Fruit fly (Drosophila melanogaster) whole organism, wandering third instar larva: ENCODE measurements around the gene neo.

Experiments
- CG32264 ChIP-seq: fragments of 200-800 bp; sonication (Bioruptor generic); optimal IDR thresholded peaks from 2 replicates; lab custom pipeline; 2016; ENCODE audit warnings: missing biosample characterization, missing genetic modification characterization
- CG9705 ChIP-seq: fragments of 200-800 bp; sonication (Bioruptor generic); optimal IDR thresholded peaks from 2 replicates; lab custom pipeline; 2018; ENCODE audit warnings: missing biosample characterization, mild to moderate bottlenecking, missing genetic modification characterization
- CrebA ChIP-seq: fragments of 200-800 bp; sonication (Bioruptor generic); optimal IDR thresholded peaks from 2 replicates; lab custom pipeline; 2016; ENCODE audit warnings: missing biosample characterization, mild to moderate bottlenecking, missing genetic modification characterization, borderline replicate concordance
- Dfd ChIP-seq: fragments of >200 bp; optimal IDR thresholded peaks from 2 replicates; lab custom pipeline; 2017; ENCODE audit warnings: missing biosample characterization, missing genetic modification characterization
- Dif ChIP-seq: fragments of 200-275, 200-300 bp; sonication (Bioruptor generic); optimal IDR thresholded peaks from 2 replicates; lab custom pipeline; 2018; ENCODE audit warnings: missing biosample characterization, missing genetic modification characterization; ENCODE audit not compliant: partially characterized antibody
- GATAd ChIP-seq: sonication (Bioruptor generic); optimal IDR thresholded peaks from 2 replicates; lab custom pipeline; 2016; ENCODE audit warnings: missing biosample characterization, missing genetic modification characterization
- HLH106 ChIP-seq: fragments of 200-800 bp; optimal IDR thresholded peaks from 3 replicates; lab custom pipeline; 2019; ENCODE audit warnings: missing biosample characterization, mild to moderate bottlenecking, missing genetic modification characterization, moderate library complexity
- Hnf4 ChIP-seq: fragments of 200-800 bp; sonication (Bioruptor generic); optimal IDR thresholded peaks from 2 replicates; lab custom pipeline; 2016; ENCODE audit warnings: missing biosample characterization, mild to moderate bottlenecking, missing genetic modification characterization
- Hr83 ChIP-seq: fragments of 200-300 bp; sonication (Bioruptor generic); optimal IDR thresholded peaks from 2 replicates; lab custom pipeline; 2016; ENCODE audit warnings: missing biosample characterization, mild to moderate bottlenecking, missing genetic modification characterization, moderate library complexity; ENCODE audit not compliant: poor library complexity, severe bottlenecking
- Jra ChIP-seq: sonication (Bioruptor generic); optimal IDR thresholded peaks from 2 replicates; lab custom pipeline; 2016; ENCODE audit warnings: missing biosample characterization, missing genetic modification characterization
- Mio ChIP-seq: sonication (Bioruptor generic); optimal IDR thresholded peaks from 2 replicates; lab custom pipeline; 2016; ENCODE audit warnings: missing biosample characterization, missing genetic modification characterization
- Myc ChIP-seq: fragments of >200 bp; optimal IDR thresholded peaks from 2 replicates; lab custom pipeline; 2017
- OdsH ChIP-seq: fragments of 200-800 bp; sonication (Bioruptor generic); optimal IDR thresholded peaks from 2 replicates; lab custom pipeline; 2016; ENCODE audit warnings: missing biosample characterization, mild to moderate bottlenecking, missing genetic modification characterization
- Rel ChIP-seq, 2 experiments: fragments of 200-800 bp; sonication (Bioruptor generic) in 1 of 2; optimal IDR thresholded peaks; 2 replicates in 1 of 2; 3 replicates in 1 of 2; lab custom pipeline; 2016 to 2019; ENCODE audit warnings: mild to moderate bottlenecking in 2 of 2, missing biosample characterization in 2 of 2, missing genetic modification characterization in 2 of 2, moderate library complexity in 1 of 2
- Sp1 ChIP-seq: fragments of 200-800 bp; sonication (Bioruptor generic); optimal IDR thresholded peaks from 3 replicates; lab custom pipeline; 2019; ENCODE audit warnings: missing biosample characterization, mild to moderate bottlenecking, missing genetic modification characterization, moderate library complexity
- Vsx2 ChIP-seq: fragments of 200-300, 225-300 bp; sonication (Bioruptor generic); optimal IDR thresholded peaks from 2 replicates; lab custom pipeline; 2018; ENCODE audit warnings: missing biosample characterization, missing genetic modification characterization; ENCODE audit not compliant: partially characterized antibody
- br ChIP-seq: fragments of 200-800 bp; sonication (Bioruptor generic); optimal IDR thresholded peaks from 2 replicates; lab custom pipeline; 2016; ENCODE audit warnings: missing biosample characterization, missing genetic modification characterization
- brk ChIP-seq: fragments of 200-800 bp; sonication (Bioruptor generic); optimal IDR thresholded peaks from 2 replicates; lab custom pipeline; 2016; ENCODE audit warnings: missing biosample characterization, mild to moderate bottlenecking, missing genetic modification characterization
- dl ChIP-seq, 2 experiments: fragments of 175-275, 200-275 bp in 1 of 2; fragments of 200-275 bp in 1 of 2; sonication (Bioruptor generic); optimal IDR thresholded peaks; lab custom pipeline; 2018; ENCODE audit warnings: mild to moderate bottlenecking in 2 of 2, missing biosample characterization in 2 of 2, missing genetic modification characterization in 2 of 2, moderate library complexity in 2 of 2; ENCODE audit not compliant: partially characterized antibody in 2 of 2, insufficient read depth in 1 of 2
- dsf ChIP-seq: sonication (Bioruptor generic); optimal IDR thresholded peaks from 2 replicates; lab custom pipeline; 2016; ENCODE audit warnings: missing biosample characterization, missing genetic modification characterization, borderline replicate concordance
- ey ChIP-seq: fragments of 200-800 bp; sonication (Bioruptor generic); optimal IDR thresholded peaks from 2 replicates; lab custom pipeline; 2016; ENCODE audit warnings: missing biosample characterization, missing genetic modification characterization
- foxo ChIP-seq, 2 experiments: fragments of 200-800 bp; sonication (Bioruptor generic); optimal IDR thresholded peaks; 2 replicates in 1 of 2; 3 replicates in 1 of 2; lab custom pipeline; 2016 to 2017; ENCODE audit warnings: missing biosample characterization in 2 of 2, missing genetic modification characterization in 2 of 2
- fru ChIP-seq: fragments of 200-800 bp; sonication (Bioruptor generic); optimal IDR thresholded peaks from 3 replicates; lab custom pipeline; 2016; ENCODE audit warnings: missing biosample characterization, mild to moderate bottlenecking, missing genetic modification characterization
- h ChIP-seq: fragments of 200-800 bp; sonication (Bioruptor generic); optimal IDR thresholded peaks from 3 replicates; lab custom pipeline; 2016; ENCODE audit warnings: missing biosample characterization, mild to moderate bottlenecking, missing genetic modification characterization
- jim ChIP-seq: fragments of 175-275, 200-325 bp; sonication (Bioruptor generic); optimal IDR thresholded peaks from 2 replicates; lab custom pipeline; 2016; ENCODE audit warnings: missing biosample characterization, mild to moderate bottlenecking, missing genetic modification characterization
- lola ChIP-seq: fragments of >200 bp; optimal IDR thresholded peaks from 2 replicates; lab custom pipeline; 2017; ENCODE audit warnings: missing biosample characterization, missing genetic modification characterization
- pan ChIP-seq: fragments of >200 bp; optimal IDR thresholded peaks from 2 replicates; lab custom pipeline; 2017
- psq ChIP-seq: fragments of 200-800 bp; sonication (Bioruptor generic); optimal IDR thresholded peaks from 3 replicates; lab custom pipeline; 2017; ENCODE audit warnings: missing biosample characterization, mild to moderate bottlenecking, missing genetic modification characterization, moderate library complexity
- rgr ChIP-seq: fragments of 200-800 bp; sonication (Bioruptor generic); optimal IDR thresholded peaks from 3 replicates; lab custom pipeline; 2016; ENCODE audit warnings: missing biosample characterization, mild to moderate bottlenecking, missing genetic modification characterization
- sage ChIP-seq: fragments of 200-800 bp; sonication (Bioruptor generic); optimal IDR thresholded peaks from 2 replicates; lab custom pipeline; 2016; ENCODE audit warnings: missing biosample characterization, mild to moderate bottlenecking, missing genetic modification characterization
- sv ChIP-seq: fragments of 200-800 bp; sonication (Bioruptor generic); optimal IDR thresholded peaks from 3 replicates; lab custom pipeline; 2016; ENCODE audit warnings: missing biosample characterization, missing genetic modification characterization
- tai ChIP-seq: sonication (Bioruptor generic); optimal IDR thresholded peaks from 2 replicates; lab custom pipeline; 2016; ENCODE audit warnings: missing biosample characterization, missing genetic modification characterization
- usp ChIP-seq: fragments of >200 bp; optimal IDR thresholded peaks from 2 replicates; lab custom pipeline; 2017; ENCODE audit warnings: missing biosample characterization, missing genetic modification characterization
- woc ChIP-seq: sonication (Bioruptor generic); optimal IDR thresholded peaks from 2 replicates; lab custom pipeline; 2016; ENCODE audit warnings: missing biosample characterization, mild to moderate bottlenecking, missing genetic modification characterization

The neo gene

dm6 chr3R:29778985-29779298, 40.0 kb upstream of the neo start:
- TF ChIP-seq rgr (GFP tag; lab: Kevin White, UChicago) (no peak), dsf (GFP tag; lab: Kevin White, UChicago) (no peak), HLH106 (tag; lab: Kevin White, UChicago) (no peak), foxo (GFP tag; optimal IDR thresholded peaks at IDR 0.05; lab: Kevin White, UChicago) (peak in 1 of 2 experiments; percentile 6)

dm6 chr3R:29780402-29781029, 38.4 kb upstream of the neo start, which contains the start of gene fig:
TSS of gene fig (minus strand) at chr3R:29780452.
- no peak for TF ChIP-seq CG9705
- no peak for TF ChIP-seq OdsH (GFP tag; lab: Kevin White, UChicago)
- no peak for TF ChIP-seq HLH106 (tag; lab: Kevin White, UChicago)
- TF ChIP-seq Hnf4 (GFP tag; lab: Kevin White, UChicago), result no peak
- TF ChIP-seq lola, result no peak
- TF ChIP-seq Hr83 (GFP tag; lab: Kevin White, UChicago), result peak; percentile 36
- TF ChIP-seq GATAd (GFP tag; lab: Kevin White, UChicago), result no peak
- TF ChIP-seq psq (GFP tag; lab: Kevin White, UChicago), result no peak
- TF ChIP-seq sage (GFP tag; lab: Kevin White, UChicago), result no peak
- TF ChIP-seq ey, result no peak
- TF ChIP-seq Vsx2 (GFP tag; lab: Kevin White, UChicago), result no peak
- no peak for TF ChIP-seq Rel (GFP tag; optimal IDR thresholded peaks at IDR 0.05; lab: Kevin White, UChicago)
- peak; percentile 63 for TF ChIP-seq Rel (tag; optimal IDR thresholded peaks at IDR 0.05; lab: Kevin White, UChicago)
- peak; percentile 33 for TF ChIP-seq h (GFP tag; lab: Kevin White, UChicago)

- TF ChIP-seq ey, result no peak
- no peak for TF ChIP-seq HLH106 (tag; lab: Kevin White, UChicago)
- TF ChIP-seq Rel (GFP tag; optimal IDR thresholded peaks at IDR 0.05; lab: Kevin White, UChicago), result no peak
- peak; percentile 95 for TF ChIP-seq Rel (tag; optimal IDR thresholded peaks at IDR 0.05; lab: Kevin White, UChicago)
Observed at dm6 chr3R:29781874-29782273, 37.1 kb upstream of the neo start.

dm6 chr3R:29782367-29782766, 36.6 kb upstream of the neo start:
- TF ChIP-seq Mio (GFP tag; lab: Kevin White, UChicago) (no peak), GATAd (GFP tag; lab: Kevin White, UChicago) (no peak), h (GFP tag; lab: Kevin White, UChicago) (peak; percentile 55), br (GFP tag; lab: Kevin White, UChicago) (peak; percentile 49), Hnf4 (GFP tag; lab: Kevin White, UChicago) (peak; percentile 46), ey (no peak), brk (GFP tag; lab: Kevin White, UChicago) (peak; percentile 44), psq (GFP tag; lab: Kevin White, UChicago) (peak; percentile 51), tai (peak; percentile 8), rgr (GFP tag; lab: Kevin White, UChicago) (peak; percentile 39), Dfd (GFP tag; lab: Kevin White, UChicago) (no peak), jim (GFP tag; lab: Kevin White, UChicago) (no peak), pan (lab: Kevin White, UChicago) (no peak), Hr83 (GFP tag; lab: Kevin White, UChicago) (no peak), sage (GFP tag; lab: Kevin White, UChicago) (peak; percentile 6), Sp1 (GFP tag; lab: Kevin White, UChicago) (peak; percentile 49), woc (GFP tag; lab: Kevin White, UChicago) (no peak), HLH106 (tag; lab: Kevin White, UChicago) (peak; percentile 24), foxo (GFP tag; optimal IDR thresholded peaks at IDR 0.05; lab: Kevin White, UChicago) (peak in 1 of 2 experiments; percentile 19), Rel (GFP tag; optimal IDR thresholded peaks at IDR 0.05; lab: Kevin White, UChicago) (peak; percentile 16), Rel (tag; optimal IDR thresholded peaks at IDR 0.05; lab: Kevin White, UChicago) (no peak), CG32264 (GFP tag; lab: Kevin White, UChicago) (no peak), lola (no peak), OdsH (GFP tag; lab: Kevin White, UChicago) (peak; percentile 11), dsf (GFP tag; lab: Kevin White, UChicago) (no peak), usp (GFP tag; lab: Kevin White, UChicago) (no peak), Dif (peak; percentile 67), CG9705 (no peak), fru (GFP tag; lab: Kevin White, UChicago) (peak; percentile 50), sv (GFP tag; lab: Kevin White, UChicago) (no peak), CrebA (GFP tag; lab: Kevin White, UChicago) (peak; percentile 67), dl (GFP tag; optimal IDR thresholded peaks at IDR 0.05; lab: Kevin White, UChicago; ENCODE audit: insufficient read depth in 1 of 2, partially characterized antibody in 2 of 2) (peak in 1 of 2 experiments; percentile 7), Myc (lab: Kevin White, UChicago) (no peak), Jra (GFP tag; lab: Kevin White, UChicago) (peak; percentile 96)
